Worm (Caenorhabditis elegans): ENCODE measurements around the gene F46B3.8.
A peak's percentile ranks its signal among the peaks of the same experiment; 100 is the strongest.

F46B3.8 gene

ce11 chrV:20599795-20600194 lies 23.2 kb downstream of the F46B3.8 start, which contains the start of gene col-163:
Gene col-163 (plus strand): TSS chrV:20600095.
- TF ChIP-seq dao-5 (tag; optimal IDR thresholded peaks at IDR 0.05) (no peak), W03F9.2 (tag; optimal IDR thresholded peaks at IDR 0.05) (no peak)

ce11 chrV:20597076-20597475 lies 25.9 kb downstream of the F46B3.8 start, which contains the start of gene F46B3.1:
Gene F46B3.1 (minus strand): TSS chrV:20597176.
- no peak for TF ChIP-seq dao-5 (tag; optimal IDR thresholded peaks at IDR 0.05)
- TF ChIP-seq W03F9.2 (tag; optimal IDR thresholded peaks at IDR 0.05), result no peak
- TF ChIP-seq him-1 (tag; optimal IDR thresholded peaks at IDR 0.05), result no peak

ce11 chrV:20595653-20596052 lies 27.3 kb downstream of the F46B3.8 start, which contains the start of gene F26F2.11:
Gene F26F2.11 (minus strand): TSS chrV:20595753.
- no peak for TF ChIP-seq dao-5 (tag; optimal IDR thresholded peaks at IDR 0.05)
- TF ChIP-seq him-1 (tag; optimal IDR thresholded peaks at IDR 0.05), result no peak
- TF ChIP-seq W03F9.2 (tag; optimal IDR thresholded peaks at IDR 0.05), result no peak

- TF ChIP-seq him-1 (tag; optimal IDR thresholded peaks at IDR 0.05), result no peak
- no peak for TF ChIP-seq W03F9.2 (tag; optimal IDR thresholded peaks at IDR 0.05)
- no peak for TF ChIP-seq dao-5 (tag; optimal IDR thresholded peaks at IDR 0.05)
Observed at ce11 chrV:20594746-20595145, 28.2 kb downstream of the F46B3.8 start, which contains the start of gene F26F2.10. Gene F26F2.10 (minus strand): TSS chrV:20594846.

- TF ChIP-seq him-1 (tag; optimal IDR thresholded peaks at IDR 0.05) (peak; percentile 1), W03F9.2 (tag; optimal IDR thresholded peaks at IDR 0.05) (peak; percentile 95), dao-5 (tag; optimal IDR thresholded peaks at IDR 0.05) (no peak)
Observed at ce11 chrV:20580511-20581040, 42.4 kb downstream of the F46B3.8 start, which contains the start of gene F26F2.7. Gene F26F2.7 (plus strand): TSS chrV:20580990.

ce11 chrV:20579534-20579933 lies 43.4 kb downstream of the F46B3.8 start, which contains the start of gene F26F2.8:
Gene F26F2.8 (plus strand): TSS chrV:20579546.
- no peak for TF ChIP-seq him-1 (tag; optimal IDR thresholded peaks at IDR 0.05)
- no peak for TF ChIP-seq W03F9.2 (tag; optimal IDR thresholded peaks at IDR 0.05)
- TF ChIP-seq dao-5 (tag; optimal IDR thresholded peaks at IDR 0.05), result no peak

- TF ChIP-seq W03F9.2 (tag; optimal IDR thresholded peaks at IDR 0.05), result no peak
Observed at ce11 chrV:20574872-20575271, 48.1 kb downstream of the F46B3.8 start.

- TF ChIP-seq him-1 (tag; optimal IDR thresholded peaks at IDR 0.05), result no peak
- TF ChIP-seq W03F9.2 (tag; optimal IDR thresholded peaks at IDR 0.05), result no peak
- no peak for TF ChIP-seq dao-5 (tag; optimal IDR thresholded peaks at IDR 0.05)
Observed at ce11 chrV:20574314-20574713, 48.6 kb downstream of the F46B3.8 start, which contains the start of gene clec-263. Gene clec-263 (plus strand): TSS chrV:20574614.

ce11 chrV:20573392-20573791 lies 49.6 kb downstream of the F46B3.8 start, which contains the start of gene F26F2.5:
Gene F26F2.5 (plus strand): TSS chrV:20573692.
- TF ChIP-seq dao-5 (tag; optimal IDR thresholded peaks at IDR 0.05), result no peak
- TF ChIP-seq him-1 (tag; optimal IDR thresholded peaks at IDR 0.05), result no peak
- no peak for TF ChIP-seq W03F9.2 (tag; optimal IDR thresholded peaks at IDR 0.05)
